Fruit fly (Drosophila melanogaster) whole organism, wandering third instar larva: ENCODE measurements around the gene Acsx4.

Source experiments
- Abd-B ChIP-seq: fragments of >200 bp; optimal IDR thresholded peaks from 2 replicates; lab custom pipeline; 2017; ENCODE audit warnings: missing biosample characterization, missing genetic modification characterization
- CG32264 ChIP-seq: fragments of 200-800 bp; sonication (Bioruptor generic); optimal IDR thresholded peaks from 2 replicates; lab custom pipeline; 2016; ENCODE audit warnings: missing biosample characterization, missing genetic modification characterization
- CG9705 ChIP-seq: fragments of 200-800 bp; sonication (Bioruptor generic); optimal IDR thresholded peaks from 2 replicates; lab custom pipeline; 2018; ENCODE audit warnings: missing biosample characterization, mild to moderate bottlenecking, missing genetic modification characterization
- CrebA ChIP-seq: fragments of 200-800 bp; sonication (Bioruptor generic); optimal IDR thresholded peaks from 2 replicates; lab custom pipeline; 2016; ENCODE audit warnings: missing biosample characterization, mild to moderate bottlenecking, missing genetic modification characterization, borderline replicate concordance
- Dif ChIP-seq: fragments of 200-275, 200-300 bp; sonication (Bioruptor generic); optimal IDR thresholded peaks from 2 replicates; lab custom pipeline; 2018; ENCODE audit warnings: missing biosample characterization, missing genetic modification characterization; ENCODE audit not compliant: partially characterized antibody
- GATAd ChIP-seq: sonication (Bioruptor generic); optimal IDR thresholded peaks from 2 replicates; lab custom pipeline; 2016; ENCODE audit warnings: missing biosample characterization, missing genetic modification characterization
- HLH106 ChIP-seq: fragments of 200-800 bp; optimal IDR thresholded peaks from 3 replicates; lab custom pipeline; 2019; ENCODE audit warnings: missing biosample characterization, mild to moderate bottlenecking, missing genetic modification characterization, moderate library complexity
- Hnf4 ChIP-seq: fragments of 200-800 bp; sonication (Bioruptor generic); optimal IDR thresholded peaks from 2 replicates; lab custom pipeline; 2016; ENCODE audit warnings: missing biosample characterization, mild to moderate bottlenecking, missing genetic modification characterization
- Hr78 ChIP-seq: fragments of >200 bp; optimal IDR thresholded peaks from 2 replicates; lab custom pipeline; 2017; ENCODE audit warnings: missing biosample characterization, missing genetic modification characterization
- Hr83 ChIP-seq: fragments of 200-300 bp; sonication (Bioruptor generic); optimal IDR thresholded peaks from 2 replicates; lab custom pipeline; 2016; ENCODE audit warnings: missing biosample characterization, mild to moderate bottlenecking, missing genetic modification characterization, moderate library complexity; ENCODE audit not compliant: poor library complexity, severe bottlenecking
- Jra ChIP-seq: sonication (Bioruptor generic); optimal IDR thresholded peaks from 2 replicates; lab custom pipeline; 2016; ENCODE audit warnings: missing biosample characterization, missing genetic modification characterization
- Mio ChIP-seq: sonication (Bioruptor generic); optimal IDR thresholded peaks from 2 replicates; lab custom pipeline; 2016; ENCODE audit warnings: missing biosample characterization, missing genetic modification characterization
- N ChIP-seq: fragments of >200 bp; optimal IDR thresholded peaks from 2 replicates; lab custom pipeline; 2018; ENCODE audit warnings: missing biosample characterization, missing external identifiers, missing genetic modification characterization
- OdsH ChIP-seq: fragments of 200-800 bp; sonication (Bioruptor generic); optimal IDR thresholded peaks from 2 replicates; lab custom pipeline; 2016; ENCODE audit warnings: missing biosample characterization, mild to moderate bottlenecking, missing genetic modification characterization
- Rel ChIP-seq, 2 experiments: fragments of 200-800 bp; sonication (Bioruptor generic) in 1 of 2; optimal IDR thresholded peaks; 2 replicates in 1 of 2; 3 replicates in 1 of 2; lab custom pipeline; 2016 to 2019; ENCODE audit warnings: mild to moderate bottlenecking in 2 of 2, missing biosample characterization in 2 of 2, missing genetic modification characterization in 2 of 2, moderate library complexity in 1 of 2
- Sp1 ChIP-seq: fragments of 200-800 bp; sonication (Bioruptor generic); optimal IDR thresholded peaks from 3 replicates; lab custom pipeline; 2019; ENCODE audit warnings: missing biosample characterization, mild to moderate bottlenecking, missing genetic modification characterization, moderate library complexity
- Vsx2 ChIP-seq: fragments of 200-300, 225-300 bp; sonication (Bioruptor generic); optimal IDR thresholded peaks from 2 replicates; lab custom pipeline; 2018; ENCODE audit warnings: missing biosample characterization, missing genetic modification characterization; ENCODE audit not compliant: partially characterized antibody
- brk ChIP-seq: fragments of 200-800 bp; sonication (Bioruptor generic); optimal IDR thresholded peaks from 2 replicates; lab custom pipeline; 2016; ENCODE audit warnings: missing biosample characterization, mild to moderate bottlenecking, missing genetic modification characterization
- dl ChIP-seq, 2 experiments: fragments of 175-275, 200-275 bp in 1 of 2; fragments of 200-275 bp in 1 of 2; sonication (Bioruptor generic); optimal IDR thresholded peaks; lab custom pipeline; 2018; ENCODE audit warnings: mild to moderate bottlenecking in 2 of 2, missing biosample characterization in 2 of 2, missing genetic modification characterization in 2 of 2, moderate library complexity in 2 of 2; ENCODE audit not compliant: partially characterized antibody in 2 of 2, insufficient read depth in 1 of 2
- dsf ChIP-seq: sonication (Bioruptor generic); optimal IDR thresholded peaks from 2 replicates; lab custom pipeline; 2016; ENCODE audit warnings: missing biosample characterization, missing genetic modification characterization, borderline replicate concordance
- ey ChIP-seq: fragments of 200-800 bp; sonication (Bioruptor generic); optimal IDR thresholded peaks from 2 replicates; lab custom pipeline; 2016; ENCODE audit warnings: missing biosample characterization, missing genetic modification characterization
- foxo ChIP-seq, 2 experiments: fragments of 200-800 bp; sonication (Bioruptor generic); optimal IDR thresholded peaks; 2 replicates in 1 of 2; 3 replicates in 1 of 2; lab custom pipeline; 2016 to 2017; ENCODE audit warnings: missing biosample characterization in 2 of 2, missing genetic modification characterization in 2 of 2
- fru ChIP-seq: fragments of 200-800 bp; sonication (Bioruptor generic); optimal IDR thresholded peaks from 3 replicates; lab custom pipeline; 2016; ENCODE audit warnings: missing biosample characterization, mild to moderate bottlenecking, missing genetic modification characterization
- h ChIP-seq: fragments of 200-800 bp; sonication (Bioruptor generic); optimal IDR thresholded peaks from 3 replicates; lab custom pipeline; 2016; ENCODE audit warnings: missing biosample characterization, mild to moderate bottlenecking, missing genetic modification characterization
- jim ChIP-seq: fragments of 175-275, 200-325 bp; sonication (Bioruptor generic); optimal IDR thresholded peaks from 2 replicates; lab custom pipeline; 2016; ENCODE audit warnings: missing biosample characterization, mild to moderate bottlenecking, missing genetic modification characterization
- lola ChIP-seq: fragments of >200 bp; optimal IDR thresholded peaks from 2 replicates; lab custom pipeline; 2017; ENCODE audit warnings: missing biosample characterization, missing genetic modification characterization
- pan ChIP-seq: fragments of >200 bp; optimal IDR thresholded peaks from 2 replicates; lab custom pipeline; 2017
- psq ChIP-seq: fragments of 200-800 bp; sonication (Bioruptor generic); optimal IDR thresholded peaks from 3 replicates; lab custom pipeline; 2017; ENCODE audit warnings: missing biosample characterization, mild to moderate bottlenecking, missing genetic modification characterization, moderate library complexity
- sage ChIP-seq: fragments of 200-800 bp; sonication (Bioruptor generic); optimal IDR thresholded peaks from 2 replicates; lab custom pipeline; 2016; ENCODE audit warnings: missing biosample characterization, mild to moderate bottlenecking, missing genetic modification characterization
- sv ChIP-seq: fragments of 200-800 bp; sonication (Bioruptor generic); optimal IDR thresholded peaks from 3 replicates; lab custom pipeline; 2016; ENCODE audit warnings: missing biosample characterization, missing genetic modification characterization
- tai ChIP-seq: sonication (Bioruptor generic); optimal IDR thresholded peaks from 2 replicates; lab custom pipeline; 2016; ENCODE audit warnings: missing biosample characterization, missing genetic modification characterization
- usp ChIP-seq: fragments of >200 bp; optimal IDR thresholded peaks from 2 replicates; lab custom pipeline; 2017; ENCODE audit warnings: missing biosample characterization, missing genetic modification characterization

Gene Acsx4

DNA sequence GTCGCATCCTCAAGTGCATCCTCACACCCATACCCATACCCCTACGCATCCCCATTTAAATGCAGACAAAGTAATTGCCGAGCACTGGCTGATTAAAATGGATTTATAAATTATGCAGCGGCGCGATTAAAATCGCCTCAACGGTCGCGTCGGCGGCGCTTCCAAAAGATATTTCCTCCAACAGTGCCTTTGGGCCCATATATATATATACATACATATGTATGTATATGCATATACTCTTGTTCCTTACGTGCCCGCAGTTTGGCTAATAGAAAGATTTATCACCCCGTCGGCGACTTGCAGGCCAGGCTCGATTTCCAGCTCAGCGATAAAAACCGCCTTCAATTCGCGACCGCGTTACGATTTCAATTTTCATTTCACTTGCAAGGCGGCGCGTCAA, 33.4 kb downstream of the Acsx4 start:
- no peak for TF ChIP-seq dsf
- TF ChIP-seq, all 38 proteins: peak for 0

DNA sequence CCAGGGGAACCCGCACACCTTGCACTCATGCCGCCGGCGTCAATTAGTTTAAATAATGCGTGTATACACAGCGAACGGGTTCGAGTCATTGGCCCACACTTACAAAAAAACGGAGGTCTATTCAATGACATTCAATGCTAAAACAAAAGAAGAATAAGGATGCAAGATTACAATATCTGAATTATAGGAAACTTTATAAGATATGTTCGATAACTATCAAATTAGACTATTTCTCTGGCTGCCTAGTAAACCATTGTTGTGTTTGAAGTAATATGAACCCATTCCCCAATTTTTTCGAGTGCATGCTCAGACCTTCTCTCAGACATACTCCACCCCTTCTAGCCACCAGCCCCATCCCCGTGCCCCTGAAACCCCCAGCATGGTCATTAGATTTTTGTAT, 37.7 kb downstream of the Acsx4 start:
- no peak for TF ChIP-seq OdsH (GFP tag; lab: Kevin White, UChicago)
- no peak for TF ChIP-seq Mio
- no peak for TF ChIP-seq tai (GFP tag; lab: Kevin White, UChicago)
- TF ChIP-seq h, result no peak
- no peak for TF ChIP-seq pan (lab: Kevin White, UChicago)
- no peak for TF ChIP-seq usp (GFP tag; lab: Kevin White, UChicago)
- TF ChIP-seq jim (GFP tag; lab: Kevin White, UChicago), result no peak
- TF ChIP-seq HLH106, result no peak
- TF ChIP-seq Jra (GFP tag; lab: Kevin White, UChicago), result no peak
- TF ChIP-seq Hr78 (GFP tag; lab: Kevin White, UChicago), result no peak
- no peak for TF ChIP-seq foxo (GFP tag; optimal IDR thresholded peaks at IDR 0.05; lab: Kevin White, UChicago)
- no peak for TF ChIP-seq Abd-B
- no peak for TF ChIP-seq Hr83

- TF ChIP-seq OdsH (GFP tag; lab: Kevin White, UChicago) (no peak), brk (GFP tag; lab: Kevin White, UChicago) (no peak), Jra (GFP tag; lab: Kevin White, UChicago) (no peak), usp (GFP tag; lab: Kevin White, UChicago) (no peak), CG9705 (GFP tag; lab: Kevin White, UChicago) (no peak), fru (GFP tag; lab: Kevin White, UChicago) (no peak), pan (lab: Kevin White, UChicago) (no peak)
These were observed 38.8 kb downstream of the Acsx4 start for dm6 chr3R:19822138-19822537.

DNA sequence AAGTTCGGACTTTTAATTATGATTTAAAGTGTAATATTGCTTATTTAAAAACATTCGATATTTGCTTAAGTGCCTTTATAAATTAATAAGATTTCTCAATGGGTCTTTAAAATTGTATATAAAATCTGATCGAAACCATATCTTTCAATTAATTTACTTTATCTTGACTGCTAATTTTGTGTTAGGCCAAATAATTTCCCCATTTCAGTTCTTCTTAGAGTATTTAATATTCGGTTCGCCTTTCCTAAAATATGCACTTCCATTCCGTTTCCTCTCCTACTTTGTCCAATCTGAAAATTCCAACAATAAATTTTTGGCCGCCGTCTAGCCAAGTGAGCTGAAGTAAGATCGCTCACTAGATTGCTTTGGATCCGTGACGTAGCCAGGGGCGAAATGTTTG, 41.2 kb downstream of the Acsx4 start:
- TF ChIP-seq dl (GFP tag; optimal IDR thresholded peaks at IDR 0.05; lab: Kevin White, UChicago; ENCODE audit: insufficient read depth in 1 of 2, partially characterized antibody in 2 of 2) (no peak), Abd-B (no peak), Vsx2 (no peak), HLH106 (no peak), sv (GFP tag; lab: Kevin White, UChicago) (no peak), pan (lab: Kevin White, UChicago) (no peak), ey (GFP tag; lab: Kevin White, UChicago) (no peak), Hnf4 (GFP tag; lab: Kevin White, UChicago) (no peak)

- TF ChIP-seq sage (GFP tag; lab: Kevin White, UChicago) (no peak), psq (GFP tag; lab: Kevin White, UChicago) (no peak), CrebA (no peak), Mio (no peak)
These were observed 43.0 kb downstream of the Acsx4 start for dm6 chr3R:19826355-19826754.

DNA sequence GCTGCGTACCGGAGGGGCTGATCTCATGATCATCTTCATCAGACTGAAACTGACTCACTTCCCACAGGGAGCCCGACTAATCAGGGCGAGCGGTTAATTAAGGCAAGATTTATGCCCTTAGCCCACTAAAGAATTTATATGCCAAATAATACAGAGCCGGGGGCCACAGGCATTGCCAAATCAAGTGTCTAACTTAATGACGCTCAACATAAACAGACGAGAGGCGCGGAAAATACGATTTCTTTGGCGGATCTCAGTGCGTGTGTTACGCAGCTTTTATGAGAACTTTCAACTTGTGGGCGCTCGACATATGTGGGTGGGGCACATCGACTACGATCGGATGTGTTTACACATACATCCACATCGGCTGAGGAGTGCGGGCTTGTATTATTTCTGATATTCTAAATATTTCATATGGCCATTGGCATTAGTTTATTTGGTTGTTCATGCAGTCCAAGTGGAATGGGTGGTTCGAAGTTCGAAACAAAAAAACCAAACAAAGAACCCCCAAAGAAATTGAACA, 43.5 kb downstream of the Acsx4 start:
- no peak for TF ChIP-seq N (GFP tag; lab: Kevin White, UChicago)
- TF ChIP-seq Sp1, result no peak
- TF ChIP-seq Hr83, result no peak
- TF ChIP-seq psq (GFP tag; lab: Kevin White, UChicago), result no peak
- TF ChIP-seq GATAd (GFP tag; lab: Kevin White, UChicago), result no peak
- no peak for TF ChIP-seq lola (GFP tag; lab: Kevin White, UChicago)
- no peak for TF ChIP-seq CG32264 (GFP tag; lab: Kevin White, UChicago)
- TF ChIP-seq sage (GFP tag; lab: Kevin White, UChicago), result no peak
- no peak for TF ChIP-seq sv (GFP tag; lab: Kevin White, UChicago)
- no peak for TF ChIP-seq Rel (GFP tag; optimal IDR thresholded peaks at IDR 0.05; lab: Kevin White, UChicago)
- no peak for TF ChIP-seq Rel (tag; optimal IDR thresholded peaks at IDR 0.05; lab: Kevin White, UChicago)
- TF ChIP-seq jim (GFP tag; lab: Kevin White, UChicago), result no peak
- TF ChIP-seq Dif, result no peak
- TF ChIP-seq, all 38 proteins: peak for 0
